Worm (Caenorhabditis elegans): ENCODE measurements around the gene T16G12.6.

DNA sequence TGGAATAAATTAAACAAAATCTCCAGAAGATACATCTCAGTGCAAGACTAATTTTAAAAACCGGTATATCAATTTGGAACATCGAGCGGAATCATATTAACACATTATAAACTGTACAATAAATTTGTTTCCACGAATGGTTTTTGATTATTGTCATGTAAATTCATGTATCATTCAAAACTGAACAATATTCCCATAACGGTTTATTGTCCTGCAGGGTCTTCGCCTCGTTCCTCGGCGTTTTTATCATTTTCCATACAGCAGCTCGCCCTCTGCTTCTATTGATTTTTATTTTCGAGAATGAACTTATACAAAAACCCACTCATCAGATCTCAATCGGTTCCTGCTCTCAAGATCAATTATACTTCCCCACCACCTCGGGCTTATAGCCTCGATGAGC, 10.4 kb upstream of the T16G12.6 start, which contains the start of gene T16G12.8:
- TF ChIP-seq flt-1 (GFP tag; IDR thresholded peaks at IDR 0.05) = no peak
- no peak for TF ChIP-seq ztf-23 (GFP tag; IDR thresholded peaks at IDR 0.05)
- TF ChIP-seq ztf-29 (GFP tag; IDR thresholded peaks at IDR 0.05) = no peak
- TF ChIP-seq cog-1 (tag; optimal IDR thresholded peaks at IDR 0.05) = no peak
- no peak for TF ChIP-seq klf-2 (GFP tag; conservative IDR thresholded peaks at IDR 0.05)
- no peak for TF ChIP-seq tab-1 (GFP tag; IDR thresholded peaks at IDR 0.05)
- TF ChIP-seq ref-1 (GFP tag; conservative IDR thresholded peaks at IDR 0.05) = no peak
- TF ChIP-seq med-1 (GFP tag; optimal IDR thresholded peaks at IDR 0.05; ENCODE audit: insufficient read depth) = no peak

Measured in whole organism, midembryonic.